Worm (Caenorhabditis elegans): Measurements from ENCODE around the gene sid-2.

DNA sequence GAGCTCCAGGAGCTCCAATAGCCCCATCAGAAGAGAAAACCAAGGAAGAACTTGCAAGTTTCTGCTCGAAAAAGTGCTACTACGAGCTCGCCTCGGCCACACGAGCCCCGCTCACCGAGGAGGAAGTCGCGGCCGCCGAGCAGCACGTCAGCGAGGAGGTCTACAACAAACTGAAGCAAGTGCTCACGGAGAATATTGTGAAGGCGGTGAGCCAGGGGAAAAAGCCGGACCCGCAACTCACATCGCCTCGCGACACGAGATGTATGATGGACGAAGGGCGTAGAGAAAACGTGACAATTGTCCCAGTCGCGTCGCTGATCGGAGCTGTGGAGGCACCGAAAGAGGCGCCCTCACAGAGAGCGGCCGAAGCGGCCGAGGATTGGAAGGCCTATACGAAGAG is 26.5 kb upstream of the sid-2 start:
- TF ChIP-seq hmbx-1 (tag; optimal IDR thresholded peaks at IDR 0.05) (no peak), aly-1 (tag; optimal IDR thresholded peaks at IDR 0.05) (no peak), pes-1 (GFP tag; IDR thresholded peaks at IDR 0.05) (no peak), ama-1 (optimal IDR thresholded peaks at IDR 0.05) (no peak), tra-4 (tag; optimal IDR thresholded peaks at IDR 0.05) (no peak), tbx-37 (GFP tag; conservative IDR thresholded peaks at IDR 0.05) (no peak), scrt-1 (GFP tag; IDR thresholded peaks at IDR 0.05) (no peak), flt-1 (GFP tag; IDR thresholded peaks at IDR 0.05) (no peak), ceh-13 (GFP tag; optimal IDR thresholded peaks at IDR 0.05) (no peak), hnd-1 (tag; optimal IDR thresholded peaks at IDR 0.05) (no peak), tbx-11 (GFP tag; IDR thresholded peaks at IDR 0.05) (no peak), ets-7 (tag; optimal IDR thresholded peaks at IDR 0.05) (no peak)

Measured in whole organism, early embryonic.